Fruit fly (Drosophila melanogaster) whole organism, embryonic: Measurements from ENCODE around the gene Ir31a.

Experiments used
- C15 ChIP-seq: fragments of 200-800 bp; sonication (Bioruptor generic); IDR thresholded peaks from 3 replicates; pipeline ENCODE4 v1.3.6; 2022; ENCODE audit warnings: missing biosample characterization, missing genetic modification characterization
- CG10565 ChIP-seq: fragments of 200-800 bp; sonication (Bioruptor generic); optimal IDR thresholded peaks from 3 replicates; lab custom pipeline; 2016; ENCODE audit warnings: missing biosample characterization, mild to moderate bottlenecking, missing genetic modification characterization
- CG10654 ChIP-seq: fragments of 200-800 bp; sonication (Bioruptor generic); optimal IDR thresholded peaks from 2 replicates; lab custom pipeline; 2016; ENCODE audit warnings: missing biosample characterization, missing genetic modification characterization
- CG12744 ChIP-seq: fragments of 200-800 bp; sonication (Bioruptor generic); optimal IDR thresholded peaks from 2 replicates; lab custom pipeline; 2016; ENCODE audit warnings: missing biosample characterization, missing genetic modification characterization
- CG15479 ChIP-seq: fragments of 200-800 bp; sonication (Bioruptor generic); optimal IDR thresholded peaks from 3 replicates; lab custom pipeline; 2019; ENCODE audit warnings: missing biosample characterization, mild to moderate bottlenecking, missing genetic modification characterization, moderate library complexity
- CG15514 ChIP-seq: fragments of 200-800 bp; sonication (Bioruptor generic); optimal IDR thresholded peaks from 3 replicates; lab custom pipeline; 2017; ENCODE audit warnings: missing biosample characterization, missing genetic modification characterization, mild to moderate bottlenecking, moderate library complexity, missing genetic modification reagents
- CG1602 ChIP-seq: fragments of 200-800 bp; sonication (Bioruptor generic); optimal IDR thresholded peaks from 3 replicates; lab custom pipeline; 2016; ENCODE audit warnings: missing biosample characterization, missing genetic modification characterization
- CG17802 ChIP-seq: fragments of 200-800 bp; sonication (Bioruptor generic); optimal IDR thresholded peaks from 2 replicates; lab custom pipeline; 2018; ENCODE audit warnings: missing biosample characterization, mild to moderate bottlenecking, missing genetic modification characterization, moderate library complexity
- CG18262 ChIP-seq: fragments of 200-800 bp; optimal IDR thresholded peaks from 3 replicates; lab custom pipeline; 2019; ENCODE audit warnings: missing biosample characterization, mild to moderate bottlenecking, missing genetic modification characterization, moderate library complexity
- CG2875 ChIP-seq: fragments of 200-800 bp; sonication (Bioruptor generic); optimal IDR thresholded peaks from 2 replicates; lab custom pipeline; 2017; ENCODE audit warnings: missing biosample characterization, mild to moderate bottlenecking, missing genetic modification characterization, missing genetic modification reagents
- CG2889 ChIP-seq: fragments of 200-800 bp; sonication (Bioruptor generic); IDR thresholded peaks from 3 replicates; pipeline ENCODE4 v1.3.6; 2022; ENCODE audit warnings: missing biosample characterization, missing genetic modification characterization
- CG31441 ChIP-seq: fragments of 200-800 bp; sonication (Bioruptor generic); IDR thresholded peaks from 2 replicates; pipeline ENCODE4 v1.3.6; 2022; ENCODE audit warnings: missing biosample characterization, missing genetic modification characterization
- CG33557 ChIP-seq: fragments of 200-800 bp; sonication (Bioruptor generic); optimal IDR thresholded peaks from 2 replicates; lab custom pipeline; 2019; ENCODE audit warnings: missing biosample characterization, mild to moderate bottlenecking, missing genetic modification characterization, moderate library complexity
- CG3407 ChIP-seq: fragments of 200-800 bp; sonication (Bioruptor generic); optimal IDR thresholded peaks from 2 replicates; lab custom pipeline; 2018; ENCODE audit warnings: missing biosample characterization, mild to moderate bottlenecking, missing genetic modification characterization
- CG3847 ChIP-seq: fragments of 200-800 bp; sonication (Bioruptor generic); IDR thresholded peaks from 2 replicates; pipeline ENCODE4 v1.3.6; 2022; ENCODE audit warnings: missing biosample characterization, missing genetic modification characterization
- CG3995 ChIP-seq: fragments of 200-800 bp; sonication (Bioruptor generic); optimal IDR thresholded peaks from 3 replicates; lab custom pipeline; 2016; ENCODE audit warnings: missing biosample characterization, missing genetic modification characterization
- CG43689 ChIP-seq: fragments of 200-800 bp; sonication (Bioruptor generic); IDR thresholded peaks from 2 replicates; pipeline ENCODE4 v1.3.6; 2022; ENCODE audit warnings: missing biosample characterization, missing genetic modification characterization
- CG4707 ChIP-seq: fragments of 200-800 bp; sonication (Bioruptor generic); optimal IDR thresholded peaks from 2 replicates; lab custom pipeline; 2018; ENCODE audit warnings: missing biosample characterization, mild to moderate bottlenecking, missing genetic modification characterization, moderate library complexity
- CG5953 ChIP-seq: fragments of 200-800 bp; sonication (Bioruptor generic); IDR thresholded peaks from 2 replicates; pipeline ENCODE4 v1.3.6; 2022; ENCODE audit warnings: missing biosample characterization, missing genetic modification characterization
- CG7928 ChIP-seq: fragments of 200-800 bp; sonication (Bioruptor generic); optimal IDR thresholded peaks from 2 replicates; lab custom pipeline; 2017; ENCODE audit warnings: missing biosample characterization, mild to moderate bottlenecking, missing genetic modification characterization
- CG7963 ChIP-seq: fragments of 200-800 bp; sonication (Bioruptor generic); IDR thresholded peaks from 3 replicates; pipeline ENCODE4 v1.3.6; 2022; ENCODE audit warnings: missing biosample characterization, missing genetic modification characterization; ENCODE audit not compliant: partially characterized antibody
- CG8089 ChIP-seq: fragments of 200-800 bp; sonication (Bioruptor generic); optimal IDR thresholded peaks from 3 replicates; lab custom pipeline; 2016; ENCODE audit warnings: missing biosample characterization, missing genetic modification characterization
- CG9437 ChIP-seq: fragments of 200-800 bp; sonication (Bioruptor generic); optimal IDR thresholded peaks from 2 replicates; lab custom pipeline; 2018; ENCODE audit warnings: missing biosample characterization, mild to moderate bottlenecking, missing genetic modification characterization
- Eip74EF ChIP-seq, 2 experiments: fragments of 200-800 bp in 1 of 2; fragments of >200 bp in 1 of 2; sonication (Bioruptor generic) in 1 of 2; optimal IDR thresholded peaks; 2 replicates each; lab custom pipeline; 2017 to 2019; ENCODE audit warnings: missing biosample characterization in 2 of 2, missing genetic modification characterization in 2 of 2, mild to moderate bottlenecking in 1 of 2, moderate library complexity in 1 of 2
- Mad ChIP-seq: fragments of 200-800 bp; sonication (Bioruptor generic); optimal IDR thresholded peaks from 2 replicates; lab custom pipeline; 2016; ENCODE audit warnings: missing biosample characterization, missing genetic modification characterization
- Optix ChIP-seq: fragments of 200-800 bp; sonication (Bioruptor generic); IDR thresholded peaks from 3 replicates; pipeline ENCODE4 v1.3.6; 2022; ENCODE audit warnings: missing biosample characterization, missing genetic modification characterization
- Pdp1 ChIP-seq, 2 experiments: fragments of 200-800 bp; sonication (Bioruptor generic); optimal IDR thresholded peaks; 3 replicates each; lab custom pipeline; 2016; ENCODE audit warnings: missing biosample characterization in 2 of 2, missing genetic modification characterization in 2 of 2, mild to moderate bottlenecking in 1 of 2, moderate library complexity in 1 of 2
- Rx ChIP-seq: fragments of 200-800 bp; sonication (Bioruptor generic); IDR thresholded peaks from 2 replicates; pipeline ENCODE4 v1.3.6; 2022; ENCODE audit warnings: missing biosample characterization, missing genetic modification characterization
- Stat92E ChIP-seq, 3 experiments: fragments of >200 bp in 2 of 3; fragments of 200-800 bp in 1 of 3; sonication (Bioruptor generic) in 1 of 3; optimal IDR thresholded peaks; 2 replicates each; lab custom pipeline; 2017 to 2019; ENCODE audit warnings: missing biosample characterization in 3 of 3, missing genetic modification characterization in 3 of 3, mild to moderate bottlenecking in 1 of 3, moderate library complexity in 1 of 3
- TFAM ChIP-seq: fragments of 200-800 bp; sonication (Bioruptor generic); optimal IDR thresholded peaks from 2 replicates; lab custom pipeline; 2017; ENCODE audit warnings: missing biosample characterization, missing genetic modification characterization, inconsistent platforms
- Taf1 ChIP-seq: fragments of 200-800 bp; sonication (Bioruptor generic); IDR thresholded peaks from 2 replicates; pipeline ENCODE4 v1.3.6; 2022; ENCODE audit warnings: missing biosample characterization, missing genetic modification characterization
- Vsx1 ChIP-seq: fragments of 200-800 bp; sonication (Bioruptor generic); optimal IDR thresholded peaks from 2 replicates; lab custom pipeline; 2017; ENCODE audit warnings: missing biosample characterization, mild to moderate bottlenecking, missing genetic modification characterization, missing genetic modification reagents
- ac ChIP-seq: fragments of 200-800 bp; sonication (Bioruptor generic); optimal IDR thresholded peaks from 3 replicates; lab custom pipeline; 2017; ENCODE audit warnings: missing biosample characterization, mild to moderate bottlenecking, missing genetic modification characterization
- corto ChIP-seq: fragments of 200-800 bp; sonication (Bioruptor generic); optimal IDR thresholded peaks from 2 replicates; lab custom pipeline; 2016; ENCODE audit warnings: missing biosample characterization, mild to moderate bottlenecking, missing genetic modification characterization, moderate library complexity
- fd102C ChIP-seq: fragments of 200-800 bp; sonication (Bioruptor generic); optimal IDR thresholded peaks from 2 replicates; lab custom pipeline; 2018; ENCODE audit warnings: missing biosample characterization, mild to moderate bottlenecking, missing genetic modification characterization, moderate library complexity
- fru ChIP-seq: fragments of >200 bp; optimal IDR thresholded peaks from 2 replicates; lab custom pipeline; 2017
- grn ChIP-seq: fragments of 200-800 bp; sonication (Bioruptor generic); optimal IDR thresholded peaks from 3 replicates; lab custom pipeline; 2017; ENCODE audit warnings: missing biosample characterization, missing genetic modification characterization
- gsb-n ChIP-seq: fragments of 200-800 bp; sonication (Bioruptor generic); optimal IDR thresholded peaks from 3 replicates; lab custom pipeline; 2018; ENCODE audit warnings: missing biosample characterization, mild to moderate bottlenecking, missing genetic modification characterization
- hb ChIP-seq: fragments of 200-800 bp; sonication (Bioruptor generic); IDR thresholded peaks from 3 replicates; pipeline ENCODE4 v1.3.6; 2022; ENCODE audit warnings: missing biosample characterization, missing genetic modification characterization; ENCODE audit not compliant: partially characterized antibody
- ken ChIP-seq: fragments of 200-800 bp; sonication (Bioruptor generic); IDR thresholded peaks from 3 replicates; pipeline ENCODE4 v1.3.6; 2022; ENCODE audit warnings: missing biosample characterization, missing genetic modification characterization
- knrl ChIP-seq: fragments of 200-800 bp; sonication (Bioruptor generic); IDR thresholded peaks from 3 replicates; pipeline ENCODE4 v1.3.6; 2022; ENCODE audit warnings: missing biosample characterization, missing genetic modification characterization; ENCODE audit not compliant: partially characterized antibody
- lilli ChIP-seq: fragments of 200-800 bp; sonication (Bioruptor generic); optimal IDR thresholded peaks from 3 replicates; lab custom pipeline; 2016; ENCODE audit warnings: missing biosample characterization, missing genetic modification characterization
- maf-S ChIP-seq: fragments of 200-800 bp; sonication (Bioruptor generic); optimal IDR thresholded peaks from 2 replicates; lab custom pipeline; 2016; ENCODE audit warnings: missing biosample characterization, missing genetic modification characterization
- rib ChIP-seq: fragments of 200-800 bp; sonication (Bioruptor generic); IDR thresholded peaks from 2 replicates; pipeline ENCODE4 v1.3.6; 2022; ENCODE audit warnings: missing biosample characterization, missing genetic modification characterization
- run ChIP-seq: fragments of 200-800 bp; sonication (Bioruptor generic); optimal IDR thresholded peaks from 3 replicates; lab custom pipeline; 2018; ENCODE audit warnings: missing biosample characterization, mild to moderate bottlenecking, missing genetic modification characterization
- sim ChIP-seq: fragments of 200-800 bp; sonication (Bioruptor generic); IDR thresholded peaks from 2 replicates; pipeline ENCODE4 v1.3.6; 2022; ENCODE audit warnings: missing biosample characterization, missing genetic modification characterization
- sisA ChIP-seq: fragments of 200-800 bp; sonication (Bioruptor generic); IDR thresholded peaks from 2 replicates; pipeline ENCODE4 v1.3.6; 2022; ENCODE audit warnings: missing biosample characterization, missing genetic modification characterization
- slp2 ChIP-seq: fragments of 200-800 bp; sonication (Bioruptor generic); optimal IDR thresholded peaks from 2 replicates; lab custom pipeline; 2016; ENCODE audit warnings: missing biosample characterization, missing genetic modification characterization
- stwl ChIP-seq: fragments of 200-800 bp; sonication (Bioruptor generic); optimal IDR thresholded peaks from 3 replicates; lab custom pipeline; 2018; ENCODE audit warnings: missing biosample characterization, mild to moderate bottlenecking, missing genetic modification characterization, moderate library complexity
- tx ChIP-seq: fragments of 200-800 bp; sonication (Bioruptor generic); optimal IDR thresholded peaks from 2 replicates; lab custom pipeline; 2016; ENCODE audit warnings: missing biosample characterization, missing genetic modification characterization
- vnd ChIP-seq: fragments of 200-800 bp; sonication (Bioruptor generic); IDR thresholded peaks from 3 replicates; pipeline ENCODE4 v1.3.6; 2022; ENCODE audit warnings: missing biosample characterization, missing genetic modification characterization; ENCODE audit not compliant: partially characterized antibody

Gene Ir31a

DNA sequence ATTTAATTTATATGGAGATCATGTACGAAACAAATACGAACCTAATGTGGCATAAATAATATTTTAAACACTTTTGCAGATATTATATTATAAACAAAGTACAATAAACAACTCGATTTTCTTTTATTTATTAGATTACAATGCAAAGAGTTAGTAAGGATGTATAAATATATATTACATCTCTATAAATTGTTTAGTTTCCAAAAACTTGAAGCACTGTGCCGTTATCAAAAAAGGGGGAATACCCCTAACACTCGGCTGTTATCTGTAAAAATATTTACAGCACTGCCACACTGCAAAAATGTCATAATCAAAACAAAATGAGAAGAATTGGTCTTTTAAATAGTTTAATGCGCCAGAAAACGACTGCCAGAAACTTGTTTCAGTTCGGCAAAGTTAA is 23.2 kb downstream of the Ir31a start, which contains the start of gene CG5188 (continued):
- no peak for TF ChIP-seq CG8089 (GFP tag; lab: Kevin White, UChicago)
- peak; percentile 44 for TF ChIP-seq CG15514
- no peak for TF ChIP-seq CG15479 (GFP tag; lab: Kevin White, UChicago)
- no peak for TF ChIP-seq CG2889 (GFP tag; lab: Robert Waterston, UW)
- TF ChIP-seq lilli = peak; percentile 48
- TF ChIP-seq CG3995 (GFP tag; lab: Kevin White, UChicago) = peak; percentile 6
- no peak for TF ChIP-seq CG10565
- no peak for TF ChIP-seq Mad (GFP tag; lab: Kevin White, UChicago)
- no peak for TF ChIP-seq CG7928 (GFP tag; lab: Kevin White, UChicago)
- TF ChIP-seq CG43689 (GFP tag; lab: Robert Waterston, UW) = no peak
- TF ChIP-seq CG4707 (GFP tag; lab: Kevin White, UChicago) = no peak
- no peak for TF ChIP-seq gsb-n (tag; lab: Kevin White, UChicago)
- TF ChIP-seq run (tag; lab: Kevin White, UChicago) = no peak
- TF ChIP-seq CG33557 = no peak
- TF ChIP-seq CG3407 = no peak
- TF ChIP-seq Rx (GFP tag; lab: Robert Waterston, UW) = no peak
- TF ChIP-seq CG7963 (GFP tag; lab: Robert Waterston, UW) = no peak
- TF ChIP-seq sim = no peak
- TF ChIP-seq CG1602 (GFP tag; lab: Kevin White, UChicago) = peak; percentile 45
- TF ChIP-seq ac (GFP tag; lab: Kevin White, UChicago) = no peak
- no peak for TF ChIP-seq vnd
- no peak for TF ChIP-seq hb
- TF ChIP-seq fd102C (GFP tag; lab: Kevin White, UChicago) = no peak
- no peak for TF ChIP-seq tx (GFP tag; lab: Kevin White, UChicago)
- no peak for TF ChIP-seq Optix
- TF ChIP-seq CG3847 = no peak
- no peak for TF ChIP-seq C15 (GFP tag; lab: Robert Waterston, UW)
- peak; percentile 26 for TF ChIP-seq CG10654 (GFP tag; lab: Kevin White, UChicago)
- TF ChIP-seq sisA (GFP tag; lab: Robert Waterston, UW) = no peak; the same call in 1 of the 2 replicates
- TF ChIP-seq TFAM (GFP tag; lab: Kevin White, UChicago) = no peak
- TF ChIP-seq CG12744 (GFP tag; lab: Kevin White, UChicago) = no peak
- TF ChIP-seq Vsx1 = no peak
- TF ChIP-seq ken = peak; percentile 27; the same call in 1 of the 3 replicates
- TF ChIP-seq rib (GFP tag; lab: Robert Waterston, UW) = no peak
- TF ChIP-seq slp2 = no peak
- peak in 1 of 2 experiments; percentile 29 for TF ChIP-seq Eip74EF (GFP tag; optimal IDR thresholded peaks at IDR 0.05; lab: Kevin White, UChicago)
- no peak for TF ChIP-seq corto (GFP tag; lab: Kevin White, UChicago)
- TF ChIP-seq Taf1 (GFP tag; lab: Robert Waterston, UW) = 0 out of 2 replicates have a peak, but pooled peaks have one; percentile 29
- peak; percentile 54; the same call in 1 of the 2 replicates for TF ChIP-seq CG5953 (GFP tag; lab: Robert Waterston, UW)
- TF ChIP-seq fru = no peak
- TF ChIP-seq CG17802 (tag; lab: Kevin White, UChicago) = no peak
- peak in 1 of 2 experiments; percentile 98 for TF ChIP-seq Pdp1 (GFP tag; optimal IDR thresholded peaks at IDR 0.05; lab: Kevin White, UChicago)
- no peak for TF ChIP-seq grn (GFP tag; lab: Kevin White, UChicago)
- no peak for TF ChIP-seq Stat92E (GFP tag; optimal IDR thresholded peaks at IDR 0.05; lab: Kevin White, UChicago)
- TF ChIP-seq CG2875 (GFP tag; lab: Kevin White, UChicago) = no peak
- no peak for TF ChIP-seq maf-S (GFP tag; lab: Kevin White, UChicago)
- TF ChIP-seq CG18262 = peak; percentile 49
- TF ChIP-seq CG9437 (GFP tag; lab: Kevin White, UChicago) = peak; percentile 25
- peak; percentile 90 for TF ChIP-seq stwl (tag; lab: Kevin White, UChicago)
- TF ChIP-seq knrl = peak; percentile 20; the same call in 1 of the 3 replicates
- peak; percentile 64 for TF ChIP-seq CG31441 (GFP tag; lab: Robert Waterston, UW)
